Fruit fly (Drosophila melanogaster): ENCODE measurements around the gene CG12689.

Gene CG12689

dm6 chrX:7552109-7552508 is 33.8 kb downstream of the CG12689 start (continued):
- TF ChIP-seq CG9876 (GFP tag; optimal IDR thresholded peaks at IDR 0.05) (no peak), CG1602 (GFP tag; optimal IDR thresholded peaks at IDR 0.05) (peak; percentile 16), Max (GFP tag; optimal IDR thresholded peaks at IDR 0.05) (no peak), Blimp-1 (GFP tag; optimal IDR thresholded peaks at IDR 0.05) (peak; percentile 74), CG6272 (GFP tag; IDR thresholded peaks at IDR 0.05) (no peak), Fer2 (tag; optimal IDR thresholded peaks at IDR 0.05) (no peak), CG4424 (GFP tag; optimal IDR thresholded peaks at IDR 0.05) (peak; percentile 34), CG33213 (GFP tag; optimal IDR thresholded peaks at IDR 0.05) (no peak), Gsc (GFP tag; IDR thresholded peaks at IDR 0.05) (no peak), YL-1 (GFP tag; optimal IDR thresholded peaks at IDR 0.05) (no peak), ind (GFP tag; optimal IDR thresholded peaks at IDR 0.05) (no peak), CG2875 (GFP tag; optimal IDR thresholded peaks at IDR 0.05) (no peak), lmd (GFP tag; IDR thresholded peaks at IDR 0.05) (peak; percentile 14; the same call in 1 of the 2 replicates), knrl (GFP tag; IDR thresholded peaks at IDR 0.05; ENCODE audit: partially characterized antibody) (no peak), bsh (GFP tag; optimal IDR thresholded peaks at IDR 0.05) (peak in 1 of 2 experiments; percentile 53), pros (GFP tag; optimal IDR thresholded peaks at IDR 0.05) (no peak), CG1647 (GFP tag; optimal IDR thresholded peaks at IDR 0.05) (no peak), CG10431 (GFP tag; optimal IDR thresholded peaks at IDR 0.05) (no peak), lola (GFP tag; optimal IDR thresholded peaks at IDR 0.05) (peak in 1 of 3 experiments; percentile 68), ac (GFP tag; optimal IDR thresholded peaks at IDR 0.05) (peak; percentile 29), CG15479 (GFP tag; optimal IDR thresholded peaks at IDR 0.05) (peak; percentile 8), CG17361 (GFP tag; IDR thresholded peaks at IDR 0.05) (0 out of 3 replicates have a peak, but pooled peaks have one; percentile 32), CG13296 (GFP tag; optimal IDR thresholded peaks at IDR 0.05) (no peak), CG2120 (GFP tag; optimal IDR thresholded peaks at IDR 0.05) (no peak), Xrp1 (GFP tag; IDR thresholded peaks at IDR 0.05) (peak; percentile 61), unpg (GFP tag; optimal IDR thresholded peaks at IDR 0.05) (peak; percentile 18), gem (tag; optimal IDR thresholded peaks at IDR 0.05) (peak; percentile 61), mam (GFP tag; optimal IDR thresholded peaks at IDR 0.05) (no peak), CG9727 (GFP tag; optimal IDR thresholded peaks at IDR 0.05) (peak; percentile 72), Atf6 (GFP tag; IDR thresholded peaks at IDR 0.05) (no peak), stwl (tag; optimal IDR thresholded peaks at IDR 0.05) (peak; percentile 17), CG2202 (tag; optimal IDR thresholded peaks at IDR 0.05) (peak; percentile 27), CG32532 (GFP tag; IDR thresholded peaks at IDR 0.05) (no peak), Lhr (GFP tag; optimal IDR thresholded peaks at IDR 0.05) (no peak), HHEX (GFP tag; optimal IDR thresholded peaks at IDR 0.05) (no peak), Dbx (GFP tag; IDR thresholded peaks at IDR 0.05) (no peak), CG10543 (GFP tag; optimal IDR thresholded peaks at IDR 0.05) (no peak), Elba2 (GFP tag; optimal IDR thresholded peaks at IDR 0.05) (peak; percentile 15), CG3281 (GFP tag; optimal IDR thresholded peaks at IDR 0.05) (no peak), dm (GFP tag; optimal IDR thresholded peaks at IDR 0.05) (no peak), CG3163 (GFP tag; optimal IDR thresholded peaks at IDR 0.05) (no peak), Doc2 (GFP tag; IDR thresholded peaks at IDR 0.05) (no peak), gsb-n (tag; optimal IDR thresholded peaks at IDR 0.05) (peak; percentile 51), Sry-β (GFP tag; optimal IDR thresholded peaks at IDR 0.05) (no peak), nerfin-1 (tag; optimal IDR thresholded peaks at IDR 0.05) (no peak), sima (GFP tag; optimal IDR thresholded peaks at IDR 0.05) (no peak), CG12299 (tag; optimal IDR thresholded peaks at IDR 0.05) (no peak), Med (GFP tag) (peak; percentile 78), CG33557 (GFP tag; optimal IDR thresholded peaks at IDR 0.05) (peak; percentile 34), CG17328 (GFP tag; IDR thresholded peaks at IDR 0.05) (peak; percentile 33; the same call in 1 of the 2 replicates), Spps (tag; optimal IDR thresholded peaks at IDR 0.05) (no peak)
